Fruit fly (Drosophila melanogaster) whole organism, embryonic: ENCODE results near the gene CG32983.
A peak's percentile ranks its signal among the peaks of the same experiment; 100 is the strongest.

Experiments
- Atf6 ChIP-seq: fragments of 200-800 bp; sonication (Bioruptor generic); IDR thresholded peaks from 2 replicates; pipeline ENCODE4 v1.3.6; 2022; ENCODE audit warnings: missing biosample characterization, missing genetic modification characterization
- Awh ChIP-seq: fragments of 200-800 bp; sonication (Bioruptor generic); IDR thresholded peaks from 2 replicates; pipeline ENCODE4, ENCODE4 v1.3.6; 2022; ENCODE audit warnings: missing biosample characterization, missing genetic modification characterization
- BEAF-32 ChIP-seq: fragments of 200-800 bp; sonication (Bioruptor generic); optimal IDR thresholded peaks from 3 replicates; lab custom pipeline; 2017; ENCODE audit warnings: missing biosample characterization, missing genetic modification characterization, mild to moderate bottlenecking, moderate library complexity, missing genetic modification reagents
- CG11085 ChIP-seq: fragments of 200-800 bp; sonication (Bioruptor generic); IDR thresholded peaks from 2 replicates; pipeline ENCODE4 v1.3.6; 2022; ENCODE audit warnings: missing biosample characterization, missing genetic modification characterization
- CG12299 ChIP-seq: fragments of 200-800 bp; sonication (Bioruptor generic); optimal IDR thresholded peaks from 2 replicates; lab custom pipeline; 2018; ENCODE audit warnings: missing biosample characterization, mild to moderate bottlenecking, missing genetic modification characterization
- CG15011 ChIP-seq: fragments of 200-800 bp; sonication (Bioruptor generic); optimal IDR thresholded peaks from 3 replicates; lab custom pipeline; 2018; ENCODE audit warnings: missing biosample characterization, mild to moderate bottlenecking, missing genetic modification characterization
- CG1529 ChIP-seq: fragments of 200-800 bp; sonication (Bioruptor generic); optimal IDR thresholded peaks from 3 replicates; lab custom pipeline; 2018; ENCODE audit warnings: missing biosample characterization, missing genetic modification characterization
- CG15479 ChIP-seq: fragments of 200-800 bp; sonication (Bioruptor generic); optimal IDR thresholded peaks from 3 replicates; lab custom pipeline; 2019; ENCODE audit warnings: missing biosample characterization, mild to moderate bottlenecking, missing genetic modification characterization, moderate library complexity
- CG1603 ChIP-seq: fragments of 200-800 bp; sonication (Bioruptor generic); optimal IDR thresholded peaks from 2 replicates; lab custom pipeline; 2019; ENCODE audit warnings: missing biosample characterization, mild to moderate bottlenecking, missing genetic modification characterization, moderate library complexity
- CG18619 ChIP-seq: fragments of 200-800 bp; sonication (Bioruptor generic); optimal IDR thresholded peaks from 3 replicates; lab custom pipeline; 2017; ENCODE audit warnings: missing biosample characterization, mild to moderate bottlenecking, missing genetic modification characterization
- CG2199 ChIP-seq: fragments of 200-800 bp; sonication (Bioruptor generic); IDR thresholded peaks from 3 replicates; pipeline ENCODE4 v1.3.6; 2022; ENCODE audit warnings: missing biosample characterization, missing genetic modification characterization
- CG33557 ChIP-seq: fragments of 200-800 bp; sonication (Bioruptor generic); optimal IDR thresholded peaks from 2 replicates; lab custom pipeline; 2019; ENCODE audit warnings: missing biosample characterization, mild to moderate bottlenecking, missing genetic modification characterization, moderate library complexity
- CG3995 ChIP-seq: fragments of 200-800 bp; sonication (Bioruptor generic); optimal IDR thresholded peaks from 3 replicates; lab custom pipeline; 2016; ENCODE audit warnings: missing biosample characterization, missing genetic modification characterization
- CG6683 ChIP-seq: fragments of 200-800 bp; sonication (Bioruptor generic); optimal IDR thresholded peaks from 2 replicates; lab custom pipeline; 2017; ENCODE audit warnings: missing biosample characterization, mild to moderate bottlenecking, missing genetic modification characterization, missing genetic modification reagents
- CG6791 ChIP-seq: fragments of 200-800 bp; sonication (Bioruptor generic); IDR thresholded peaks from 3 replicates; pipeline ENCODE4 v1.3.6; 2022; ENCODE audit warnings: missing biosample characterization, missing genetic modification characterization; ENCODE audit not compliant: partially characterized antibody
- CG8388 ChIP-seq: fragments of 200-800 bp; sonication (Bioruptor generic); optimal IDR thresholded peaks from 2 replicates; lab custom pipeline; 2019; ENCODE audit warnings: missing biosample characterization, mild to moderate bottlenecking, missing genetic modification characterization, moderate library complexity
- Chrac-16 ChIP-seq: fragments of 200-800 bp; sonication (Bioruptor generic); optimal IDR thresholded peaks from 3 replicates; lab custom pipeline; 2016; ENCODE audit warnings: missing biosample characterization, missing genetic modification characterization
- D ChIP-seq, 2 experiments: fragments of 200-800 bp in 1 of 2; fragments of >200 bp in 1 of 2; sonication (Bioruptor generic) in 1 of 2; optimal IDR thresholded peaks; 2 replicates in 1 of 2; 3 replicates in 1 of 2; lab custom pipeline; 2017; ENCODE audit warnings: mild to moderate bottlenecking in 1 of 2, missing biosample characterization in 1 of 2, missing genetic modification characterization in 1 of 2, missing genetic modification reagents in 1 of 2
- ERR ChIP-seq: fragments of 200-800 bp; sonication (Bioruptor generic); optimal IDR thresholded peaks from 2 replicates; lab custom pipeline; 2016; ENCODE audit warnings: missing biosample characterization, missing genetic modification characterization
- Fer1 ChIP-seq: fragments of 200-800 bp; sonication (Bioruptor generic); optimal IDR thresholded peaks from 2 replicates; lab custom pipeline; 2017; ENCODE audit warnings: missing biosample characterization, mild to moderate bottlenecking, missing genetic modification characterization
- Gsc ChIP-seq: fragments of 200-800 bp; sonication (Bioruptor generic); IDR thresholded peaks from 2 replicates; pipeline ENCODE4 v1.3.6; 2022; ENCODE audit warnings: missing biosample characterization, missing genetic modification characterization
- Hand ChIP-seq: fragments of 200-800 bp; sonication (Bioruptor generic); optimal IDR thresholded peaks from 2 replicates; lab custom pipeline; 2017; ENCODE audit warnings: mild to moderate bottlenecking, missing biosample characterization, missing genetic modification reagents, missing genetic modification characterization
- HmgD ChIP-seq: fragments of 200-800 bp; sonication (Bioruptor generic); optimal IDR thresholded peaks from 3 replicates; lab custom pipeline; 2016; ENCODE audit warnings: missing biosample characterization, missing genetic modification characterization
- Hmx ChIP-seq: fragments of 200-800 bp; sonication (Bioruptor generic); optimal IDR thresholded peaks from 2 replicates; lab custom pipeline; 2016; ENCODE audit warnings: missing biosample characterization, missing genetic modification characterization
- Jarid2 ChIP-seq: fragments of 200-800 bp; sonication (Bioruptor generic); optimal IDR thresholded peaks from 3 replicates; lab custom pipeline; 2017; ENCODE audit warnings: mild to moderate bottlenecking, missing biosample characterization, missing genetic modification reagents, missing genetic modification characterization
- Myb ChIP-seq: fragments of 200-800 bp; sonication (Bioruptor generic); optimal IDR thresholded peaks from 2 replicates; lab custom pipeline; 2016; ENCODE audit warnings: missing biosample characterization, missing genetic modification characterization
- Oli ChIP-seq: fragments of 200-800 bp; sonication (Bioruptor generic); optimal IDR thresholded peaks from 2 replicates; lab custom pipeline; 2018; ENCODE audit warnings: missing biosample characterization, mild to moderate bottlenecking, missing genetic modification characterization, moderate library complexity
- Ptx1 ChIP-seq: fragments of 200-800 bp; sonication (Bioruptor generic); IDR thresholded peaks from 2 replicates; pipeline ENCODE4 v1.3.6; 2022; ENCODE audit warnings: missing biosample characterization, missing genetic modification characterization
- Side ChIP-seq: fragments of 200-800 bp; sonication (Bioruptor generic); optimal IDR thresholded peaks from 2 replicates; lab custom pipeline; 2016; ENCODE audit warnings: missing biosample characterization, missing genetic modification characterization
- ac ChIP-seq: fragments of 200-800 bp; sonication (Bioruptor generic); optimal IDR thresholded peaks from 3 replicates; lab custom pipeline; 2017; ENCODE audit warnings: missing biosample characterization, mild to moderate bottlenecking, missing genetic modification characterization
- bsh ChIP-seq, 2 experiments: fragments of 200-800 bp; sonication (Bioruptor generic); optimal IDR thresholded peaks; 2 replicates each; lab custom pipeline; 2017 to 2018; ENCODE audit warnings: mild to moderate bottlenecking in 2 of 2, missing biosample characterization in 2 of 2, missing genetic modification characterization in 2 of 2, moderate library complexity in 1 of 2
- cad ChIP-seq: fragments of >200 bp; optimal IDR thresholded peaks from 2 replicates; lab custom pipeline; 2017; ENCODE audit warnings: missing biosample characterization, missing genetic modification characterization
- esg ChIP-seq: fragments of 200-800 bp; sonication (Bioruptor generic); conservative IDR thresholded peaks from 2 replicates; pipeline ENCODE4 v1.3.6; 2022; ENCODE audit warnings: missing biosample characterization, missing genetic modification characterization
- fru ChIP-seq: fragments of >200 bp; optimal IDR thresholded peaks from 2 replicates; lab custom pipeline; 2017
- gfzf ChIP-seq: fragments of 200-800 bp; sonication (Bioruptor generic); optimal IDR thresholded peaks from 2 replicates; lab custom pipeline; 2016; ENCODE audit warnings: missing biosample characterization, mild to moderate bottlenecking, missing genetic modification characterization, moderate library complexity
- grn ChIP-seq: fragments of 200-800 bp; sonication (Bioruptor generic); optimal IDR thresholded peaks from 3 replicates; lab custom pipeline; 2017; ENCODE audit warnings: missing biosample characterization, missing genetic modification characterization
- h ChIP-seq: fragments of >200 bp; optimal IDR thresholded peaks from 2 replicates; lab custom pipeline; 2017
- hkb ChIP-seq, 2 experiments: fragments of 200-800 bp in 1 of 2; fragments of >200 bp in 1 of 2; sonication (Bioruptor generic) in 1 of 2; IDR thresholded peaks in 1 of 2; optimal IDR thresholded peaks in 1 of 2; 2 replicates each; pipeline versions ENCODE4 v1.3.6 to Lab custom; 2017 to 2022; ENCODE audit warnings: missing biosample characterization in 1 of 2, missing genetic modification characterization in 1 of 2
- ken ChIP-seq: fragments of 200-800 bp; sonication (Bioruptor generic); IDR thresholded peaks from 3 replicates; pipeline ENCODE4 v1.3.6; 2022; ENCODE audit warnings: missing biosample characterization, missing genetic modification characterization
- klu ChIP-seq: fragments of 200-800 bp; sonication (Bioruptor generic); IDR thresholded peaks from 2 replicates; pipeline ENCODE4 v1.3.6; 2022; ENCODE audit warnings: missing biosample characterization, missing genetic modification characterization
- nau ChIP-seq: fragments of 200-800 bp; sonication (Bioruptor generic); optimal IDR thresholded peaks from 3 replicates; lab custom pipeline; 2017; ENCODE audit warnings: missing biosample characterization, mild to moderate bottlenecking, missing genetic modification characterization, missing genetic modification reagents
- nerfin-1 ChIP-seq: fragments of 200-800 bp; sonication (Bioruptor generic); optimal IDR thresholded peaks from 3 replicates; lab custom pipeline; 2019; ENCODE audit warnings: missing biosample characterization, mild to moderate bottlenecking, missing genetic modification characterization, moderate library complexity
- odd ChIP-seq: fragments of 200-800 bp; sonication (Bioruptor generic); optimal IDR thresholded peaks from 2 replicates; lab custom pipeline; 2017; ENCODE audit warnings: missing biosample characterization, mild to moderate bottlenecking, missing genetic modification characterization
- pfk ChIP-seq: fragments of 200-800 bp; sonication (Bioruptor generic); optimal IDR thresholded peaks from 2 replicates; lab custom pipeline; 2018; ENCODE audit warnings: missing biosample characterization, mild to moderate bottlenecking, missing genetic modification characterization, moderate library complexity
- pnt ChIP-seq: fragments of 200-800 bp; sonication (Bioruptor generic); optimal IDR thresholded peaks from 3 replicates; lab custom pipeline; 2016; ENCODE audit warnings: missing biosample characterization, missing genetic modification characterization
- sug ChIP-seq: fragments of 200-800 bp; optimal IDR thresholded peaks from 2 replicates; lab custom pipeline; 2019; ENCODE audit warnings: missing biosample characterization, mild to moderate bottlenecking, missing genetic modification characterization, moderate library complexity
- trh ChIP-seq: fragments of 200-800 bp; sonication (Bioruptor generic); optimal IDR thresholded peaks from 2 replicates; lab custom pipeline; 2016; ENCODE audit warnings: missing biosample characterization, missing genetic modification characterization
- vfl ChIP-seq: fragments of 200-800 bp; sonication (Bioruptor generic); optimal IDR thresholded peaks from 2 replicates; lab custom pipeline; 2016; ENCODE audit warnings: missing biosample characterization, missing genetic modification characterization
- wek ChIP-seq: fragments of 200-800 bp; sonication (Bioruptor generic); optimal IDR thresholded peaks from 3 replicates; lab custom pipeline; 2018; ENCODE audit warnings: missing biosample characterization, mild to moderate bottlenecking, missing genetic modification characterization, moderate library complexity
- yki ChIP-seq: fragments of >200 bp; optimal IDR thresholded peaks from 3 replicates; lab custom pipeline; 2018

Gene CG32983

dm6 chr2L:8859839-8860238 is 5.8 kb upstream of the CG32983 start (continued):
- TF ChIP-seq pfk (no peak), Atf6 (GFP tag; lab: Robert Waterston, UW) (peak; percentile 23; the same call in 1 of the 2 replicates), Oli (tag; lab: Kevin White, UChicago) (no peak), h (lab: Kevin White, UChicago) (no peak), CG33557 (GFP tag; lab: Kevin White, UChicago) (peak; percentile 67), wek (peak; percentile 35), bsh (GFP tag; optimal IDR thresholded peaks at IDR 0.05; lab: Kevin White, UChicago) (peak in 1 of 2 experiments; percentile 45), nau (peak; percentile 11), ac (GFP tag; lab: Kevin White, UChicago) (peak; percentile 11), sug (tag; lab: Kevin White, UChicago) (no peak), grn (peak; percentile 24), CG8388 (GFP tag; lab: Kevin White, UChicago) (peak; percentile 3), CG1529 (GFP tag; lab: Kevin White, UChicago) (peak; percentile 29), CG12299 (tag; lab: Kevin White, UChicago) (peak; percentile 1), CG2199 (0 out of 3 replicates have a peak, but pooled peaks have one; percentile 30), Jarid2 (GFP tag; lab: Kevin White, UChicago) (peak; percentile 18), CG1603 (tag; lab: Kevin White, UChicago) (peak; percentile 32), nerfin-1 (tag; lab: Kevin White, UChicago) (peak; percentile 41), CG15011 (peak; percentile 12), vfl (GFP tag; lab: Kevin White, UChicago) (no peak), cad (GFP tag; lab: Kevin White, UChicago) (no peak)

DNA sequence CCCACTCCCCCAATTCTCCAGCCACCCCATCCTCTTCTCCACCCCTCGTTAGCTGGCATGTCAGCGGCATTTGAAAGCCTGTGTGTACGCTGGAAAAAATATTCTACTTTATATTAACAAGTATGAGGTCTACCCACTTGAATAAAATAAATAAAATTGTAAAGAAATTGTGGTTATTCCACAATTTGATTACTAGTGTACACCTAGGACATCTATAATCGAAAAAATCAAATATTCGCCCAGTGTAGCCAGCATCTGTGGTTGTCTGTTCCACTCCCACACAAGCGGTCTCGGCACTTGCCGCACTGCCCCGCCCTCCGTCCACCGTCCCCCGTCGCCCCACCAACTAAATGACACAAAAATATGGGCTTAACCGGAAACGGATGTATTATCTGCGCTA is 4.9 kb upstream of the CG32983 start:
- peak; percentile 29; the same call in 1 of the 3 replicates for TF ChIP-seq ken (GFP tag; lab: Robert Waterston, UW)
- TF ChIP-seq hkb (optimal IDR thresholded peaks at IDR 0.05; lab: Kevin White, UChicago) = no peak
- TF ChIP-seq hkb (GFP tag; IDR thresholded peaks at IDR 0.05; lab: Robert Waterston, UW) = peak; percentile 81
- TF ChIP-seq CG6791 (GFP tag; lab: Robert Waterston, UW) = no peak
- TF ChIP-seq BEAF-32 = no peak
- TF ChIP-seq fru (lab: Kevin White, UChicago) = no peak
- TF ChIP-seq pfk = no peak
- TF ChIP-seq CG15479 = no peak
- peak; percentile 30 for TF ChIP-seq CG18619
- no peak for TF ChIP-seq Fer1 (GFP tag; lab: Kevin White, UChicago)
- TF ChIP-seq Hmx (GFP tag; lab: Kevin White, UChicago) = no peak
- TF ChIP-seq Ptx1 = peak; percentile 77
- TF ChIP-seq CG11085 (GFP tag; lab: Robert Waterston, UW) = peak; percentile 58; the same call in 1 of the 2 replicates
- TF ChIP-seq gfzf (GFP tag; lab: Kevin White, UChicago) = no peak
- peak; percentile 49 for TF ChIP-seq odd (GFP tag; lab: Kevin White, UChicago)
- TF ChIP-seq klu (GFP tag; lab: Robert Waterston, UW) = 0 out of 2 replicates have a peak, but pooled peaks have one; percentile 22
- peak; percentile 43 for TF ChIP-seq pnt (GFP tag; lab: Kevin White, UChicago)
- TF ChIP-seq Side (GFP tag; lab: Kevin White, UChicago) = peak; percentile 10
- no peak for TF ChIP-seq ERR (GFP tag; lab: Kevin White, UChicago)
- peak; percentile 63 for TF ChIP-seq Gsc (GFP tag; lab: Robert Waterston, UW)
- no peak for TF ChIP-seq CG3995 (GFP tag; lab: Kevin White, UChicago)
- TF ChIP-seq HmgD (GFP tag; lab: Kevin White, UChicago) = no peak
- peak; percentile 64 for TF ChIP-seq nau
- peak; percentile 45 for TF ChIP-seq Chrac-16 (GFP tag; lab: Kevin White, UChicago)
- no peak for TF ChIP-seq Myb (GFP tag; lab: Kevin White, UChicago)
- TF ChIP-seq Hand (GFP tag; lab: Kevin White, UChicago) = no peak
- TF ChIP-seq trh (GFP tag; lab: Kevin White, UChicago) = peak; percentile 2
- peak; percentile 73 for TF ChIP-seq Awh (GFP tag; lab: Robert Waterston, UW)
- TF ChIP-seq CG6683 (GFP tag; lab: Kevin White, UChicago) = no peak
- TF ChIP-seq yki (lab: Kevin White, UChicago) = no peak
- TF ChIP-seq esg = peak; percentile 68
- TF ChIP-seq D (optimal IDR thresholded peaks at IDR 0.05; lab: Kevin White, UChicago) = no peak
- peak; percentile 83 for TF ChIP-seq D (GFP tag; optimal IDR thresholded peaks at IDR 0.05; lab: Kevin White, UChicago)
